Fruit fly (Drosophila melanogaster) whole organism, adult: Measurements from ENCODE around the gene Jhbp4.
A peak's percentile ranks its signal among the peaks of the same experiment; 100 is the strongest.

Source experiments
- CG11617 ChIP-seq: fragments of 200-800 bp; sonication (Bioruptor generic); optimal IDR thresholded peaks from 2 replicates; lab custom pipeline; 2017; ENCODE audit warnings: mild to moderate bottlenecking, missing biosample characterization, missing genetic modification reagents, missing genetic modification characterization
- CG12768 ChIP-seq: fragments of 200-800 bp; sonication (Bioruptor generic); optimal IDR thresholded peaks from 2 replicates; lab custom pipeline; 2017; ENCODE audit warnings: missing biosample characterization, missing genetic modification characterization, mild to moderate bottlenecking, moderate library complexity, missing genetic modification reagents
- CG14711 ChIP-seq: fragments of 200-800 bp; sonication (Bioruptor generic); optimal IDR thresholded peaks from 2 replicates; lab custom pipeline; 2018; ENCODE audit warnings: missing biosample characterization, mild to moderate bottlenecking, missing genetic modification characterization, moderate library complexity
- CG1620 ChIP-seq: fragments of 200-800 bp; sonication (Bioruptor generic); optimal IDR thresholded peaks from 2 replicates; lab custom pipeline; 2016; ENCODE audit warnings: missing biosample characterization, missing genetic modification characterization
- CG33017 ChIP-seq: fragments of 200-800 bp; sonication (Bioruptor generic); optimal IDR thresholded peaks from 2 replicates; lab custom pipeline; 2018; ENCODE audit warnings: missing biosample characterization, mild to moderate bottlenecking, missing genetic modification characterization, moderate library complexity
- CG5204 ChIP-seq: fragments of 200-800 bp; sonication (Bioruptor generic); optimal IDR thresholded peaks from 2 replicates; lab custom pipeline; 2016; ENCODE audit warnings: missing biosample characterization, missing genetic modification characterization
- CG7045 ChIP-seq: fragments of 200-800 bp; sonication (Bioruptor generic); optimal IDR thresholded peaks from 2 replicates; lab custom pipeline; 2017; ENCODE audit warnings: missing biosample characterization, mild to moderate bottlenecking, missing genetic modification characterization
- CG7101 ChIP-seq: fragments of 200-800 bp; sonication (Bioruptor generic); optimal IDR thresholded peaks from 2 replicates; lab custom pipeline; 2018; ENCODE audit warnings: missing biosample characterization, mild to moderate bottlenecking, missing genetic modification characterization, moderate library complexity
- Clk ChIP-seq: fragments of 200-800 bp; sonication (Bioruptor generic); optimal IDR thresholded peaks from 2 replicates; lab custom pipeline; 2017; ENCODE audit warnings: missing biosample characterization, missing genetic modification characterization
- Crg-1 ChIP-seq: fragments of 200-800 bp; sonication (Bioruptor generic); optimal IDR thresholded peaks from 2 replicates; lab custom pipeline; 2016; ENCODE audit warnings: missing biosample characterization, missing genetic modification characterization
- Hr96 ChIP-seq: fragments of 200-800 bp; sonication (Bioruptor generic); optimal IDR thresholded peaks from 2 replicates; lab custom pipeline; 2016; ENCODE audit warnings: missing biosample characterization, missing genetic modification characterization
- Mnt ChIP-seq: fragments of 200-800 bp; sonication (Bioruptor generic); optimal IDR thresholded peaks from 2 replicates; lab custom pipeline; 2016; ENCODE audit warnings: missing biosample characterization, mild to moderate bottlenecking, missing genetic modification characterization
- bab1 ChIP-seq: fragments of 200-800 bp; sonication (Bioruptor generic); optimal IDR thresholded peaks from 3 replicates; lab custom pipeline; 2019; ENCODE audit warnings: missing biosample characterization, mild to moderate bottlenecking, missing genetic modification characterization, moderate library complexity
- cic ChIP-seq: fragments of 200-800 bp; sonication (Bioruptor generic); optimal IDR thresholded peaks from 2 replicates; lab custom pipeline; 2017; ENCODE audit warnings: missing biosample characterization, mild to moderate bottlenecking, missing genetic modification characterization, moderate library complexity
- cnc ChIP-seq, 2 experiments: fragments of >200 bp; optimal IDR thresholded peaks; 2 replicates each; lab custom pipeline; 2017
- kay ChIP-seq: fragments of 200-800 bp; sonication (Bioruptor generic); peaks from one replicate; lab custom pipeline; 2016; ENCODE audit warnings: missing biosample characterization, missing genetic modification characterization, borderline replicate concordance
- ovo ChIP-seq: fragments of 200-800 bp; sonication (Bioruptor generic); optimal IDR thresholded peaks from 2 replicates; lab custom pipeline; 2016; ENCODE audit warnings: missing biosample characterization, missing genetic modification characterization
- pad ChIP-seq: fragments of 200-800 bp; sonication (Bioruptor generic); optimal IDR thresholded peaks from 3 replicates; lab custom pipeline; 2017; ENCODE audit warnings: missing biosample characterization, missing genetic modification characterization, mild to moderate bottlenecking, moderate library complexity, missing genetic modification reagents
- tj ChIP-seq: fragments of 200-800 bp; sonication (Bioruptor generic); optimal IDR thresholded peaks from 3 replicates; lab custom pipeline; 2017; ENCODE audit warnings: missing biosample characterization, mild to moderate bottlenecking, missing genetic modification characterization, moderate library complexity
- toe ChIP-seq: fragments of 200-800 bp; sonication (Bioruptor generic); optimal IDR thresholded peaks from 2 replicates; lab custom pipeline; 2016; ENCODE audit warnings: missing biosample characterization, missing genetic modification characterization

Gene Jhbp4

dm6 chr3R:16083578-16083977 lies 40.3 kb downstream of the Jhbp4 start, which contains the start of gene sxe2:
Gene sxe2, plus strand, starts transcription at chr3R:16083878.
- TF ChIP-seq toe: no peak
- TF ChIP-seq pad (GFP tag; lab: Kevin White, UChicago): no peak
- TF ChIP-seq Crg-1: no peak
- TF ChIP-seq CG14711 (tag; lab: Kevin White, UChicago): no peak
- TF ChIP-seq CG11617: no peak
- TF ChIP-seq kay (GFP tag; lab: Kevin White, UChicago): no peak
- no peak for TF ChIP-seq tj
- no peak for TF ChIP-seq CG12768 (GFP tag; lab: Kevin White, UChicago)
- TF ChIP-seq CG7045 (GFP tag; lab: Kevin White, UChicago): no peak
- no peak for TF ChIP-seq cnc (optimal IDR thresholded peaks at IDR 0.05; lab: Kevin White, UChicago)
- TF ChIP-seq cic (GFP tag; lab: Kevin White, UChicago): no peak
- no peak for TF ChIP-seq CG1620 (GFP tag; lab: Kevin White, UChicago)
- TF ChIP-seq ovo (GFP tag; lab: Kevin White, UChicago): no peak
- no peak for TF ChIP-seq Hr96 (GFP tag; lab: Kevin White, UChicago)
- no peak for TF ChIP-seq CG33017 (tag; lab: Kevin White, UChicago)
- TF ChIP-seq Mnt: no peak

DNA sequence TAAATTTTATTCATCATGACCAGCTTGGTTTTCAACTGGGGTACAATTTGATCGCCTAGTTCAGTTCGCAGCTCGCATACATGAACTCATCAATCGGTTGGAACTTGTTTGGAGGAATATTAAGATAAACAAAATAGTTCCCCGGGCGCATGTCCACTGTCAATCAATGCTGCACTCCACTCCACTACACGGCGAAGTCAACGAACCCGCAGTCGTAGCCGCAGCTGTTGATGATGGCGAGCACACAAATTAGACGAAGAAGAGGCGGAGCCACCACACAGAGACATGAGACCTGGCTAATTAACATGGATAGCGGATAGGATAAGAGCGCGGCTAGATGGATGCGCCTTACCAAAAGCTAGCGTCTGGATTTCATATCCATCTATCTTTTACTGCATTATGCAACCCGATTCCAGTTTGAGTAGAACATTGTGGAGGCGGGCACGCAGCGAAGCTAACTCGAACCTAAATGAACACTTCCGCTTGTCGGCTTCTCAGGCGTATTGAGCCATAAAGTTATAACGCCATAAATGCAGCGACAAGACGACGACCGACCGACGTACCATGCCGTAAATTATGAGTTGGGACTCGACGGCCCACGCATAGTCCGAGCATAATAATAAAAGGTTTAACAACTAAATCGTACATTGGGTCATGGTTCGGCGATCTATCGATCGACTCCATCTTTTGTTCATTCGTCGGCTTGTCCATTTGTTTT lies 48.8 kb downstream of the Jhbp4 start:
- no peak for TF ChIP-seq kay (GFP tag; lab: Kevin White, UChicago)
- TF ChIP-seq cic (GFP tag; lab: Kevin White, UChicago): no peak
- TF ChIP-seq CG7045 (GFP tag; lab: Kevin White, UChicago): no peak
- no peak for TF ChIP-seq Mnt
- TF ChIP-seq Clk: no peak
- no peak for TF ChIP-seq cnc (optimal IDR thresholded peaks at IDR 0.05; lab: Kevin White, UChicago)
- no peak for TF ChIP-seq CG5204
- TF ChIP-seq CG7101 (tag; lab: Kevin White, UChicago): no peak
- TF ChIP-seq tj: no peak
- TF ChIP-seq CG33017 (tag; lab: Kevin White, UChicago): no peak
- TF ChIP-seq Hr96 (GFP tag; lab: Kevin White, UChicago): no peak
- TF ChIP-seq toe: no peak
- no peak for TF ChIP-seq Crg-1
- no peak for TF ChIP-seq CG12768 (GFP tag; lab: Kevin White, UChicago)
- TF ChIP-seq CG1620 (GFP tag; lab: Kevin White, UChicago): no peak

dm6 chr3R:16094011-16094729 lies 50.9 kb downstream of the Jhbp4 start:
- TF ChIP-seq pad (GFP tag; lab: Kevin White, UChicago) (peak; percentile 16), tj (peak; percentile 19), kay (GFP tag; lab: Kevin White, UChicago) (no peak), bab1 (GFP tag; lab: Kevin White, UChicago) (peak; percentile 14), CG7045 (GFP tag; lab: Kevin White, UChicago) (peak; percentile 10), cnc (optimal IDR thresholded peaks at IDR 0.05; lab: Kevin White, UChicago) (no peak)
